Fruit fly (Drosophila melanogaster) whole organism, wandering third instar larva: ENCODE measurements around the gene Cpr64Ad.

Source experiments
- CG32264 ChIP-seq: fragments of 200-800 bp; sonication (Bioruptor generic); optimal IDR thresholded peaks from 2 replicates; lab custom pipeline; 2016; ENCODE audit warnings: missing biosample characterization, missing genetic modification characterization
- CG9705 ChIP-seq: fragments of 200-800 bp; sonication (Bioruptor generic); optimal IDR thresholded peaks from 2 replicates; lab custom pipeline; 2018; ENCODE audit warnings: missing biosample characterization, mild to moderate bottlenecking, missing genetic modification characterization
- CrebA ChIP-seq: fragments of 200-800 bp; sonication (Bioruptor generic); optimal IDR thresholded peaks from 2 replicates; lab custom pipeline; 2016; ENCODE audit warnings: missing biosample characterization, mild to moderate bottlenecking, missing genetic modification characterization, borderline replicate concordance
- Dfd ChIP-seq: fragments of >200 bp; optimal IDR thresholded peaks from 2 replicates; lab custom pipeline; 2017; ENCODE audit warnings: missing biosample characterization, missing genetic modification characterization
- Dif ChIP-seq: fragments of 200-275, 200-300 bp; sonication (Bioruptor generic); optimal IDR thresholded peaks from 2 replicates; lab custom pipeline; 2018; ENCODE audit warnings: missing biosample characterization, missing genetic modification characterization; ENCODE audit not compliant: partially characterized antibody
- GATAd ChIP-seq: sonication (Bioruptor generic); optimal IDR thresholded peaks from 2 replicates; lab custom pipeline; 2016; ENCODE audit warnings: missing biosample characterization, missing genetic modification characterization
- HLH106 ChIP-seq: fragments of 200-800 bp; optimal IDR thresholded peaks from 3 replicates; lab custom pipeline; 2019; ENCODE audit warnings: missing biosample characterization, mild to moderate bottlenecking, missing genetic modification characterization, moderate library complexity
- Hnf4 ChIP-seq: fragments of 200-800 bp; sonication (Bioruptor generic); optimal IDR thresholded peaks from 2 replicates; lab custom pipeline; 2016; ENCODE audit warnings: missing biosample characterization, mild to moderate bottlenecking, missing genetic modification characterization
- Hr83 ChIP-seq: fragments of 200-300 bp; sonication (Bioruptor generic); optimal IDR thresholded peaks from 2 replicates; lab custom pipeline; 2016; ENCODE audit warnings: missing biosample characterization, mild to moderate bottlenecking, missing genetic modification characterization, moderate library complexity; ENCODE audit not compliant: poor library complexity, severe bottlenecking
- Mio ChIP-seq: sonication (Bioruptor generic); optimal IDR thresholded peaks from 2 replicates; lab custom pipeline; 2016; ENCODE audit warnings: missing biosample characterization, missing genetic modification characterization
- Myc ChIP-seq: fragments of >200 bp; optimal IDR thresholded peaks from 2 replicates; lab custom pipeline; 2017
- N ChIP-seq: fragments of >200 bp; optimal IDR thresholded peaks from 2 replicates; lab custom pipeline; 2018; ENCODE audit warnings: missing biosample characterization, missing external identifiers, missing genetic modification characterization
- OdsH ChIP-seq: fragments of 200-800 bp; sonication (Bioruptor generic); optimal IDR thresholded peaks from 2 replicates; lab custom pipeline; 2016; ENCODE audit warnings: missing biosample characterization, mild to moderate bottlenecking, missing genetic modification characterization
- Rel ChIP-seq, 2 experiments: fragments of 200-800 bp; sonication (Bioruptor generic) in 1 of 2; optimal IDR thresholded peaks; 2 replicates in 1 of 2; 3 replicates in 1 of 2; lab custom pipeline; 2016 to 2019; ENCODE audit warnings: mild to moderate bottlenecking in 2 of 2, missing biosample characterization in 2 of 2, missing genetic modification characterization in 2 of 2, moderate library complexity in 1 of 2
- Sp1 ChIP-seq: fragments of 200-800 bp; sonication (Bioruptor generic); optimal IDR thresholded peaks from 3 replicates; lab custom pipeline; 2019; ENCODE audit warnings: missing biosample characterization, mild to moderate bottlenecking, missing genetic modification characterization, moderate library complexity
- Vsx2 ChIP-seq: fragments of 200-300, 225-300 bp; sonication (Bioruptor generic); optimal IDR thresholded peaks from 2 replicates; lab custom pipeline; 2018; ENCODE audit warnings: missing biosample characterization, missing genetic modification characterization; ENCODE audit not compliant: partially characterized antibody
- br ChIP-seq: fragments of 200-800 bp; sonication (Bioruptor generic); optimal IDR thresholded peaks from 2 replicates; lab custom pipeline; 2016; ENCODE audit warnings: missing biosample characterization, missing genetic modification characterization
- dl ChIP-seq, 2 experiments: fragments of 175-275, 200-275 bp in 1 of 2; fragments of 200-275 bp in 1 of 2; sonication (Bioruptor generic); optimal IDR thresholded peaks; lab custom pipeline; 2018; ENCODE audit warnings: mild to moderate bottlenecking in 2 of 2, missing biosample characterization in 2 of 2, missing genetic modification characterization in 2 of 2, moderate library complexity in 2 of 2; ENCODE audit not compliant: partially characterized antibody in 2 of 2, insufficient read depth in 1 of 2
- dmrt93B ChIP-seq: fragments of 200-800 bp; sonication (Bioruptor generic); optimal IDR thresholded peaks from 2 replicates; lab custom pipeline; 2018; ENCODE audit warnings: missing biosample characterization, mild to moderate bottlenecking, missing genetic modification characterization
- dsf ChIP-seq: sonication (Bioruptor generic); optimal IDR thresholded peaks from 2 replicates; lab custom pipeline; 2016; ENCODE audit warnings: missing biosample characterization, missing genetic modification characterization, borderline replicate concordance
- ey ChIP-seq: fragments of 200-800 bp; sonication (Bioruptor generic); optimal IDR thresholded peaks from 2 replicates; lab custom pipeline; 2016; ENCODE audit warnings: missing biosample characterization, missing genetic modification characterization
- foxo ChIP-seq, 2 experiments: fragments of 200-800 bp; sonication (Bioruptor generic); optimal IDR thresholded peaks; 2 replicates in 1 of 2; 3 replicates in 1 of 2; lab custom pipeline; 2016 to 2017; ENCODE audit warnings: missing biosample characterization in 2 of 2, missing genetic modification characterization in 2 of 2
- fru ChIP-seq: fragments of 200-800 bp; sonication (Bioruptor generic); optimal IDR thresholded peaks from 3 replicates; lab custom pipeline; 2016; ENCODE audit warnings: missing biosample characterization, mild to moderate bottlenecking, missing genetic modification characterization
- h ChIP-seq: fragments of 200-800 bp; sonication (Bioruptor generic); optimal IDR thresholded peaks from 3 replicates; lab custom pipeline; 2016; ENCODE audit warnings: missing biosample characterization, mild to moderate bottlenecking, missing genetic modification characterization
- jim ChIP-seq: fragments of 175-275, 200-325 bp; sonication (Bioruptor generic); optimal IDR thresholded peaks from 2 replicates; lab custom pipeline; 2016; ENCODE audit warnings: missing biosample characterization, mild to moderate bottlenecking, missing genetic modification characterization
- pan ChIP-seq: fragments of >200 bp; optimal IDR thresholded peaks from 2 replicates; lab custom pipeline; 2017
- psq ChIP-seq: fragments of 200-800 bp; sonication (Bioruptor generic); optimal IDR thresholded peaks from 3 replicates; lab custom pipeline; 2017; ENCODE audit warnings: missing biosample characterization, mild to moderate bottlenecking, missing genetic modification characterization, moderate library complexity
- rgr ChIP-seq: fragments of 200-800 bp; sonication (Bioruptor generic); optimal IDR thresholded peaks from 3 replicates; lab custom pipeline; 2016; ENCODE audit warnings: missing biosample characterization, mild to moderate bottlenecking, missing genetic modification characterization
- sage ChIP-seq: fragments of 200-800 bp; sonication (Bioruptor generic); optimal IDR thresholded peaks from 2 replicates; lab custom pipeline; 2016; ENCODE audit warnings: missing biosample characterization, mild to moderate bottlenecking, missing genetic modification characterization
- tai ChIP-seq: sonication (Bioruptor generic); optimal IDR thresholded peaks from 2 replicates; lab custom pipeline; 2016; ENCODE audit warnings: missing biosample characterization, missing genetic modification characterization
- woc ChIP-seq: sonication (Bioruptor generic); optimal IDR thresholded peaks from 2 replicates; lab custom pipeline; 2016; ENCODE audit warnings: missing biosample characterization, mild to moderate bottlenecking, missing genetic modification characterization

Cpr64Ad gene

DNA sequence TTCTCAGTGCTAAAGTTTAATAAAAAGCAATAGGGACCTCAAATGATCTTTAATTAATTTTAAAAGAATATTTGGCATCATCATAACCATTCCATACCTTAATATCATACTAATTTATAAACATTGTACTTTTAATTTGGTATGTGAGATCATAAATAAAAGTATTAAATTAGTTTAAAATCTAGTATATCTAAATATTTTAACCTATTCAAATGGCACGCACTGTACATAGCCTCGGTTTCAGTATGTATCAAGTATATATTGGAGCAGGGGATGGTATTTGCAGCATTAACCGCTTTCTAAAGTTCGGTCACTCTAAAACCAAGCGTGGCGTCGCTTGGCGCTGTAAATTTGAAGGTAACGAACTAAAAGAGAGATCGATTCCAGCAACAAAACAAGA, 27.2 kb downstream of the Cpr64Ad start, which contains the start of gene pav:
Gene pav (plus strand): TSS at position 307 of the 400 bp plus-strand sequence.
- TF ChIP-seq OdsH (peak; percentile 1), sage (GFP tag; lab: Kevin White, UChicago) (no peak)

DNA sequence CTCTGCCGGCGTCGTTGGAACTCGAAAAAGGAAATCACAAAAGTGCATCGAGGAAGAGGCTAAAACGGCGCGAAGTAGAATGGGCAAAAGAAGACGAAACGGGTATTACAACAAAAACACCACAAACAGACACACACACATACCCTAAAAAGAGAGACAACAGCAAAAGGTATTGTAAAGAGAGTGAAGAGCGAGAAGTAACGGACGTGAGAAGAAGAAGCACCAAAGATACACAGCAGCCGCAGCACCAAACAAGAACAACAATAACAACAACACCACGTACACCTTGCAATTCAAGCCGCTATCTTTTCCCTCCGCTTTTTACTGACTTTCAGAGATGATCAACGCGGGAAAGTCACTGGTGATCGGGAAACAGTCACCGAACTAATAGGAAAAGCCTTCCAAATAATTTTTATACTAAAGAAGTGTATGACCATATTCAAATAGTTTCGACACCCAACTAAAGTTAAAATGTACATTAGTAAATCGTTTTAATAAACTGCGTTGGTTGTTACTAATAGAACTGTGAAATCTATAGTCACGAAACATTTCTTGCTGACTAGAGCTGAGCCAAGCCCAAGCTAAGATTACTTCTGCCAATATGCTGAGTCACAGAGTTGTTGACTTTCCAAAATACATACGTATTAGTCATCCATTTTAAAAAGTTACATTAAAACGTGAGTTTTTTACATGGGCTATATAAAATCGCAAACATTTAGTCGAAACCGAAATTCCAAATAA, 37.1 kb downstream of the Cpr64Ad start:
- TF ChIP-seq Rel (GFP tag; optimal IDR thresholded peaks at IDR 0.05; lab: Kevin White, UChicago) (no peak), Rel (tag; optimal IDR thresholded peaks at IDR 0.05; lab: Kevin White, UChicago) (peak; percentile 15), CG9705 (GFP tag; lab: Kevin White, UChicago) (peak; percentile 3), Vsx2 (no peak), Myc (lab: Kevin White, UChicago) (peak; percentile 50), woc (peak; percentile 52), psq (GFP tag; lab: Kevin White, UChicago) (peak; percentile 89), pan (no peak), CrebA (GFP tag; lab: Kevin White, UChicago) (no peak), Mio (no peak), fru (peak; percentile 79), OdsH (no peak), Dif (peak; percentile 32)
- TF ChIP-seq, all 38 proteins: peak for 7

DNA sequence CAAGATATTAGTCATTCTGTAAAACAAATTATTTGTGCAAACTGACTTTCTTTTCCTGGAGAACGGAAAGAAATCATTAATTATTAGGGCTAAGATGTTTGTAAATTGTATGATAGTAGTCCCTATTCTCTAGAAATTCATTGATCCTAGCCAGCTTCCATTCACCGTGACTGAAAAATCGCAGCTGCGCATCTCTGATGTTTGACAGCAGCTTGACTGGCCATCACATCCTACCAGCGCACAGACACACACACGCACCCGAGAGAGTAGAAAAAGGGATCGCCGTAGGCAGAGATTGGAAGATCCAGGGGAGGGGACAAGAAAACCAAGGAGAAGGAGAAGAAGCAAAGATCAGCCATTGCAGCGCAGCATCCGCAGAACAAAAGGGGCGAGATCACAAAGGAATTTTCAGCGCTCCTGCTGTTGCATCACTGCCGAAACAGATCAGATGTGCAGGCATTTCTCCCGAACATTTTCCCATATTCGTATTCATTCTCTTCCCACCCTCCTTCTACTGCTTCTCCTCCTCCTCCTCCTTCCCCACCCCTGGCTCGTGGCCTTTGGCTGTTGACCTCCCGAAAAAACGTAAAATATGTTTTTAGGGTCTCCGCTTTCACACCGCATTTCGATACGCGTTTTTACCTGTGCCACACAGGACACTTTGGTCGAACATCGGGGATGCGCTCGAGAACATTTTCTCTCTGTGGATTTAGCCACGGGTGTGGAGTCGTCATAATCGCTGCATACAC, 37.9 kb downstream of the Cpr64Ad start:
- TF ChIP-seq Hr83 (GFP tag; lab: Kevin White, UChicago) (no peak), fru (peak; percentile 46), br (no peak), tai (GFP tag; lab: Kevin White, UChicago) (no peak), psq (GFP tag; lab: Kevin White, UChicago) (peak; percentile 84), Sp1 (GFP tag; lab: Kevin White, UChicago) (peak; percentile 18), jim (GFP tag; lab: Kevin White, UChicago) (no peak), woc (peak; percentile 45), h (peak; percentile 23), foxo (GFP tag; optimal IDR thresholded peaks at IDR 0.05; lab: Kevin White, UChicago) (peak in 1 of 2 experiments; percentile 28), Myc (lab: Kevin White, UChicago) (peak; percentile 28), dl (GFP tag; optimal IDR thresholded peaks at IDR 0.05; lab: Kevin White, UChicago; ENCODE audit: insufficient read depth in 1 of 2, partially characterized antibody in 2 of 2) (no peak), rgr (GFP tag; lab: Kevin White, UChicago) (peak; percentile 32), ey (GFP tag; lab: Kevin White, UChicago) (peak; percentile 30)

DNA sequence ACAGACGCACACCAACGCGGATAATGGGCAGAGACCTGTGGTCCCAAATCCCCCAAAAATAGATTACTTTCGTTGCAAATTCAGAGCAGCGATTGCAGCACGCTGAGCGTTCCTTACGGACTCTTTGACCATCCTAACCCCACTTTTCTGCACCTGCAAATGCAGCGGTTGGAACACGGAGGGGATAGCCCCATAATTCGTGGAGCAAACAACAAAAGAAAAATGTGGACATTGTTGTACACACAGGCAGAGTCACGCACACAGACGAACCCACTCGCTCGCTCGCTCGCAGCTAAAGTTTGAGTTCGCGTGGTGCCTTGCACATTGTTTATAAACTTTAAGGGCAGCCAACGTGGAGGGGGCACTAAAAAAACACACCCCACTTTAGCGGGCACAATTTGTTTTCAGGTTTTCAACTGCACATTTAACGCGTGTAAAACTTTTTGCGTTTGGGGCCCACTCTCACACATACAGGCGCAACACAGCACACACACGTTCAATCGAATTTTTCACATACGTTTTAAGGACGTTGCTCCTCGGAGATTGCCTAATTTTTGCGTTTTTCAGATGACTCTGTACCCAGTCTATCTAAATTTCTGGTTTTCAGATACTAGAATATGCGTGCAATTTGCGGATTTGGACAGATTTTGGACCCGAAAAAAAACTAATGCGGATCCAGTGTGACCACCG, 38.6 kb downstream of the Cpr64Ad start:
- TF ChIP-seq psq (GFP tag; lab: Kevin White, UChicago) (no peak), HLH106 (tag; lab: Kevin White, UChicago) (no peak), dl (GFP tag; optimal IDR thresholded peaks at IDR 0.05; lab: Kevin White, UChicago; ENCODE audit: insufficient read depth in 1 of 2, partially characterized antibody in 2 of 2) (no peak), jim (GFP tag; lab: Kevin White, UChicago) (no peak), N (GFP tag; lab: Kevin White, UChicago) (peak; percentile 14), Rel (GFP tag; optimal IDR thresholded peaks at IDR 0.05; lab: Kevin White, UChicago) (no peak), Rel (tag; optimal IDR thresholded peaks at IDR 0.05; lab: Kevin White, UChicago) (peak; percentile 97)

dm6 chr3L:4254301-4254834, 39.2 kb downstream of the Cpr64Ad start, which contains the start of the genes ago and CG1265:
TSS of gene ago (minus strand) at chr3L:4254306.
TSS of gene CG1265 (plus strand) at chr3L:4254776.
- TF ChIP-seq Hnf4 (peak; percentile 12), N (GFP tag; lab: Kevin White, UChicago) (no peak), dsf (GFP tag; lab: Kevin White, UChicago) (no peak), rgr (GFP tag; lab: Kevin White, UChicago) (peak; percentile 15), dl (GFP tag; optimal IDR thresholded peaks at IDR 0.05; lab: Kevin White, UChicago; ENCODE audit: insufficient read depth in 1 of 2, partially characterized antibody in 2 of 2) (no peak), Dfd (no peak), ey (GFP tag; lab: Kevin White, UChicago) (no peak), fru (no peak), pan (no peak), Rel (GFP tag; optimal IDR thresholded peaks at IDR 0.05; lab: Kevin White, UChicago) (no peak), Rel (tag; optimal IDR thresholded peaks at IDR 0.05; lab: Kevin White, UChicago) (no peak), h (peak; percentile 29), Myc (lab: Kevin White, UChicago) (peak; percentile 1), foxo (GFP tag; optimal IDR thresholded peaks at IDR 0.05; lab: Kevin White, UChicago) (peak in 1 of 2 experiments; percentile 36), Vsx2 (no peak), CrebA (GFP tag; lab: Kevin White, UChicago) (no peak), br (no peak), woc (peak; percentile 22), CG9705 (GFP tag; lab: Kevin White, UChicago) (peak; percentile 32), HLH106 (tag; lab: Kevin White, UChicago) (peak; percentile 62), dmrt93B (GFP tag; lab: Kevin White, UChicago) (peak; percentile 51), sage (GFP tag; lab: Kevin White, UChicago) (no peak), jim (GFP tag; lab: Kevin White, UChicago) (no peak), Sp1 (GFP tag; lab: Kevin White, UChicago) (peak; percentile 60), CG32264 (GFP tag; lab: Kevin White, UChicago) (no peak), GATAd (GFP tag; lab: Kevin White, UChicago) (no peak), Dif (no peak)
